Worm (Caenorhabditis elegans) whole organism, young adult: ENCODE results near the gene idpp-1.

Experiments used
- F10E7.11 ChIP-seq: sonication (generic microtip); optimal IDR thresholded peaks from 2 replicates; lab custom pipeline; 2017; ENCODE audit warnings: mild to moderate bottlenecking, missing genetic modification characterization, moderate library complexity, missing compliant biosample characterization
- F37B4.10 ChIP-seq: fragments of 200-800 bp; sonication (Bioruptor generic); IDR thresholded peaks from 2 replicates; pipeline ENCODE4 v1.3.6; 2022; ENCODE audit warnings: missing genetic modification characterization, missing compliant biosample characterization
- akir-1 ChIP-seq: fragments of 200-800 bp; sonication (Bioruptor generic); optimal IDR thresholded peaks from 2 replicates; lab custom pipeline; 2018; ENCODE audit warnings: mild to moderate bottlenecking, missing genetic modification characterization, moderate library complexity, missing compliant biosample characterization
- him-1 ChIP-seq: sonication (generic microtip); optimal IDR thresholded peaks from 2 replicates; lab custom pipeline; 2016; ENCODE audit warnings: missing genotype, missing genetic modification reagents, missing genetic modification characterization, missing compliant biosample characterization
- pha-4 ChIP-seq: fragments of 150-350 bp; sonication (generic microtip); optimal IDR thresholded peaks from 2 replicates; lab custom pipeline; 2014; ENCODE audit warnings: missing biosample characterization, missing genetic modification reagents, missing genetic modification characterization

- TF ChIP-seq akir-1 (GFP tag; lab: Kevin White, UChicago): no peak
- TF ChIP-seq pha-4 (tag; lab: Kevin White, UChicago): no peak
- TF ChIP-seq him-1: no peak
- TF ChIP-seq F37B4.10: no peak
- no peak for TF ChIP-seq F10E7.11 (tag; lab: Kevin White, UChicago)
These were observed 9.5 kb downstream of the idpp-1 start for ce11 chrIII:750028-750427.
